Worm (Caenorhabditis elegans): Measurements from ENCODE around the gene cpg-20.

The cpg-20 gene

ce11 chrIV:6065186-6065585 is 10.8 kb downstream of the cpg-20 start:
- TF ChIP-seq dmd-9 (GFP tag; IDR thresholded peaks at IDR 0.05) (no peak), lin-15B (tag; optimal IDR thresholded peaks at IDR 0.05) (no peak), set-16 (GFP tag; IDR thresholded peaks at IDR 0.05) (no peak), ces-1 (GFP tag; optimal IDR thresholded peaks at IDR 0.05) (peak; percentile 31), fkh-10 (GFP tag; optimal IDR thresholded peaks at IDR 0.05) (peak; percentile 75)

ce11 chrIV:6064657-6065056 is 11.4 kb downstream of the cpg-20 start:
- no peak for TF ChIP-seq nhr-25 (tag; optimal IDR thresholded peaks at IDR 0.05; ENCODE audit: borderline replicate concordance, insufficient read depth)
- peak; percentile 62; the same call in 1 of the 2 replicates for TF ChIP-seq ceh-20 (GFP tag; IDR thresholded peaks at IDR 0.05)
- peak in 1 of 2 experiments; percentile 54 for TF ChIP-seq lsy-2 (tag; optimal IDR thresholded peaks at IDR 0.05)
- no peak for TF ChIP-seq ceh-32 (tag; optimal IDR thresholded peaks at IDR 0.05; ENCODE audit: poor library complexity)
- no peak for TF ChIP-seq dpl-1 (GFP tag; optimal IDR thresholded peaks at IDR 0.05)
- TF ChIP-seq nhr-42 (GFP tag; IDR thresholded peaks at IDR 0.05) = no peak

ce11 chrIV:6062078-6062477 is 13.9 kb downstream of the cpg-20 start:
- peak in 1 of 2 experiments; percentile 94 for TF ChIP-seq unc-62 (GFP tag; optimal IDR thresholded peaks at IDR 0.05 in 1 of 2)
- no peak for TF ChIP-seq unc-62 (tag; optimal IDR thresholded peaks at IDR 0.05)
- no peak for TF ChIP-seq hmg-1.1 (GFP tag; IDR thresholded peaks at IDR 0.05)

DNA sequence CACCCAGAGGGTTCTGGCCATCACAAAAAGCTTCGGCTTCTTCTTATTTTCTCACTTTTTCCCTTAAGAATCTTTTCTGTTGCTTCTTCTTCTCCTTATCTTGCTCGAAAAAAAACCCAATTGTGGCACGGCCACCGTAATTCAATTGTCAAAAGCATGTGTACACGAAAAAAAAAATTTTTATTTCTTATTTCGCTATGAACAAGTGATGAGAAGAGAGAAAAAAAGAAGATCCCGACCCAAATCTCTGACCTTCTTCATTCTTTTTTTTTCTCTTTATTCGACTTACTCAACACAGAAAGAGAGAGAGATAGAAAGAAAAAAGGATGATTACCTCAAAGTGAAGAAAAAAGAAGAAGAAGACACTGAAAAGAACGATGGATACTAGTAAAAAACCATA is 15.1 kb downstream of the cpg-20 start:
- peak; percentile 8 for TF ChIP-seq hlh-30 (tag; optimal IDR thresholded peaks at IDR 0.05; ENCODE audit: insufficient read depth)
- no peak for TF ChIP-seq lim-7 (GFP tag; IDR thresholded peaks at IDR 0.05)
- no peak for TF ChIP-seq spr-3 (GFP tag; optimal IDR thresholded peaks at IDR 0.05)
- peak; percentile 41; the same call in 1 of the 2 replicates for TF ChIP-seq ctbp-1 (GFP tag; IDR thresholded peaks at IDR 0.05)
- TF ChIP-seq lsy-2 (tag; optimal IDR thresholded peaks at IDR 0.05) = no peak
- peak; percentile 75 for TF ChIP-seq ces-1 (GFP tag; optimal IDR thresholded peaks at IDR 0.05)

DNA sequence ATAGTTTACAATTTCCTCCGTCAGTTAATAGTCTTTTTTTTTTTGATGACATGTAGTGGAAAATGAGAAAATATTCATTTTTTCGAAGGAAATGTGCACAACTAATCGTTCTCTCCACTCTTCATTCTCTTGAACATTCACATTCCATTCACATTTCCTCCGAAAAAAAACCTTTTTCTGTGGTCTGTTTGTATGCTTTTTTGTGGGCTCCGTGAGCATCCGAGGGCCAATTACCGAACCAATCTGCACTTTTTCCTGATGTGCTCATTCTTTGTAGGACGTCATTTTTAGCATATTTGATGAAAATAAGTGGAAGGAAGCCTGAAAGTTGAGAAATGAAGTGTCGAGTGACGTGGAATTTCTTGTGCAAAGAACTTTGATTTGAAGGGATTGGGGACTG is 16.3 kb downstream of the cpg-20 start:
- TF ChIP-seq aha-1 (tag) (peak; percentile 96), jun-1 (tag; optimal IDR thresholded peaks at IDR 0.05) (no peak), unc-62 (GFP tag; optimal IDR thresholded peaks at IDR 0.05 in 1 of 2) (peak in 1 of 2 experiments; percentile 1), unc-62 (tag; optimal IDR thresholded peaks at IDR 0.05) (no peak)

- no peak for TF ChIP-seq zfp-2 (tag; optimal IDR thresholded peaks at IDR 0.05)
- peak; percentile 28; the same call in 1 of the 2 replicates for TF ChIP-seq ctbp-1 (GFP tag; IDR thresholded peaks at IDR 0.05)
- TF ChIP-seq hmg-1.1 (GFP tag; IDR thresholded peaks at IDR 0.05) = no peak
- no peak for TF ChIP-seq set-16 (GFP tag; IDR thresholded peaks at IDR 0.05)
- no peak for TF ChIP-seq ZK546.5 (tag; optimal IDR thresholded peaks at IDR 0.05)
- TF ChIP-seq nhr-28 (tag; optimal IDR thresholded peaks at IDR 0.05) = no peak
- no peak for TF ChIP-seq attf-4 (tag; optimal IDR thresholded peaks at IDR 0.05)
- peak in 1 of 2 experiments; percentile 79 for TF ChIP-seq unc-62 (GFP tag; optimal IDR thresholded peaks at IDR 0.05 in 1 of 2)
- TF ChIP-seq unc-62 (tag; optimal IDR thresholded peaks at IDR 0.05) = no peak
- TF ChIP-seq spr-1 (tag; optimal IDR thresholded peaks at IDR 0.05) = no peak
- TF ChIP-seq mxl-3 (GFP tag; optimal IDR thresholded peaks at IDR 0.05) = no peak
- TF ChIP-seq ztf-11 (tag; optimal IDR thresholded peaks at IDR 0.05) = no peak
- no peak for TF ChIP-seq snpc-1.2 (GFP tag; IDR thresholded peaks at IDR 0.05)
- TF ChIP-seq F26F4.8 (GFP tag; conservative IDR thresholded peaks at IDR 0.05) = no peak
- no peak for TF ChIP-seq sdz-12 (GFP tag; optimal IDR thresholded peaks at IDR 0.05)
- peak; percentile 36 for TF ChIP-seq fkh-10 (GFP tag; optimal IDR thresholded peaks at IDR 0.05)
- TF ChIP-seq skn-1 (tag; optimal IDR thresholded peaks at IDR 0.05) = no peak
- TF ChIP-seq Y48G9A.11 (GFP tag; IDR thresholded peaks at IDR 0.05) = no peak
- TF ChIP-seq ama-1 (optimal IDR thresholded peaks at IDR 0.05) = no peak
- TF ChIP-seq lin-1 (GFP tag; IDR thresholded peaks at IDR 0.05) = no peak
These were observed 21.2 kb downstream of the cpg-20 start for ce11 chrIV:6054833-6055232.
